Fruit fly (Drosophila melanogaster) whole organism, embryonic: ENCODE data around the gene CG7387.

Experiments
- ATbp ChIP-seq: fragments of 200-800 bp; sonication (Bioruptor generic); optimal IDR thresholded peaks from 2 replicates; lab custom pipeline; 2017; ENCODE audit warnings: missing biosample characterization, mild to moderate bottlenecking, missing genetic modification characterization, missing genetic modification reagents
- Adf1 ChIP-seq: fragments of 200-800 bp; sonication (Bioruptor generic); IDR thresholded peaks from 2 replicates; pipeline ENCODE4 v1.3.6; 2022; ENCODE audit warnings: missing biosample characterization, missing genetic modification characterization
- Aef1 ChIP-seq: fragments of 200-800 bp; sonication (Bioruptor generic); IDR thresholded peaks from 3 replicates; pipeline ENCODE4 v1.3.6; 2022; ENCODE audit warnings: missing biosample characterization, missing genetic modification characterization
- Atf6 ChIP-seq: fragments of 200-800 bp; sonication (Bioruptor generic); IDR thresholded peaks from 2 replicates; pipeline ENCODE4 v1.3.6; 2022; ENCODE audit warnings: missing biosample characterization, missing genetic modification characterization
- BEAF-32 ChIP-seq: fragments of 200-800 bp; sonication (Bioruptor generic); optimal IDR thresholded peaks from 3 replicates; lab custom pipeline; 2017; ENCODE audit warnings: missing biosample characterization, missing genetic modification characterization, mild to moderate bottlenecking, moderate library complexity, missing genetic modification reagents
- CG10267 ChIP-seq: fragments of 200-800 bp; sonication (Bioruptor generic); optimal IDR thresholded peaks from 2 replicates; lab custom pipeline; 2018; ENCODE audit warnings: missing biosample characterization, mild to moderate bottlenecking, missing genetic modification characterization, moderate library complexity
- CG11504 ChIP-seq: fragments of 200-800 bp; sonication (Bioruptor generic); optimal IDR thresholded peaks from 3 replicates; lab custom pipeline; 2019; ENCODE audit warnings: missing biosample characterization, mild to moderate bottlenecking, missing genetic modification characterization, moderate library complexity
- CG12219 ChIP-seq: fragments of 200-800 bp; sonication (Bioruptor generic); optimal IDR thresholded peaks from 3 replicates; lab custom pipeline; 2018; ENCODE audit warnings: missing biosample characterization, mild to moderate bottlenecking, missing genetic modification characterization
- CG1233 ChIP-seq: fragments of 200-800 bp; sonication (Bioruptor generic); optimal IDR thresholded peaks from 4 replicates; lab custom pipeline; 2018; ENCODE audit warnings: missing biosample characterization, mild to moderate bottlenecking, missing genetic modification characterization
- CG13296 ChIP-seq: fragments of 200-800 bp; sonication (Bioruptor generic); optimal IDR thresholded peaks from 3 replicates; lab custom pipeline; 2018; ENCODE audit warnings: missing biosample characterization, mild to moderate bottlenecking, missing genetic modification characterization
- CG14441 ChIP-seq: fragments of 200-800 bp; sonication (Bioruptor generic); IDR thresholded peaks from 2 replicates; pipeline ENCODE4 v1.3.6; 2022; ENCODE audit warnings: missing biosample characterization, missing genetic modification characterization
- CG14860 ChIP-seq: fragments of 200-800 bp; sonication (Bioruptor generic); IDR thresholded peaks from 3 replicates; pipeline ENCODE4 v1.3.6; 2022; ENCODE audit warnings: missing biosample characterization, missing genetic modification characterization; ENCODE audit not compliant: partially characterized antibody
- CG15601 ChIP-seq: fragments of 200-800 bp; sonication (Bioruptor generic); optimal IDR thresholded peaks from 3 replicates; lab custom pipeline; 2019; ENCODE audit warnings: missing biosample characterization, mild to moderate bottlenecking, missing genetic modification characterization, moderate library complexity
- CG17385 ChIP-seq: fragments of 200-800 bp; sonication (Bioruptor generic); optimal IDR thresholded peaks from 3 replicates; lab custom pipeline; 2018; ENCODE audit warnings: missing biosample characterization, mild to moderate bottlenecking, missing genetic modification characterization
- CG32532 ChIP-seq: fragments of 200-800 bp; sonication (Bioruptor generic); IDR thresholded peaks from 2 replicates; pipeline ENCODE4 v1.3.6; 2022; ENCODE audit warnings: missing biosample characterization, missing genetic modification characterization
- CG6654 ChIP-seq: fragments of 200-800 bp; sonication (Bioruptor generic); optimal IDR thresholded peaks from 2 replicates; lab custom pipeline; 2017; ENCODE audit warnings: missing biosample characterization, mild to moderate bottlenecking, missing genetic modification characterization
- CG6854 ChIP-seq: fragments of 200-800 bp; sonication (Bioruptor generic); optimal IDR thresholded peaks from 3 replicates; lab custom pipeline; 2017; ENCODE audit warnings: missing biosample characterization, mild to moderate bottlenecking, missing genetic modification characterization
- CG7556 ChIP-seq: fragments of 200-800 bp; sonication (Bioruptor generic); optimal IDR thresholded peaks from 2 replicates; lab custom pipeline; 2017; ENCODE audit warnings: missing biosample characterization, mild to moderate bottlenecking, missing genetic modification characterization
- CG7745 ChIP-seq: fragments of 200-800 bp; sonication (Bioruptor generic); optimal IDR thresholded peaks from 2 replicates; lab custom pipeline; 2018; ENCODE audit warnings: missing biosample characterization, mild to moderate bottlenecking, missing genetic modification characterization, moderate library complexity
- CG7839 ChIP-seq: fragments of 200-800 bp; sonication (Bioruptor generic); optimal IDR thresholded peaks from 3 replicates; lab custom pipeline; 2018; ENCODE audit warnings: missing biosample characterization, mild to moderate bottlenecking, missing genetic modification characterization, moderate library complexity
- CG9876 ChIP-seq: fragments of 200-800 bp; sonication (Bioruptor generic); optimal IDR thresholded peaks from 2 replicates; lab custom pipeline; 2016; ENCODE audit warnings: missing biosample characterization, missing genetic modification characterization
- Deaf1 ChIP-seq: fragments of 200-800 bp; optimal IDR thresholded peaks from 3 replicates; lab custom pipeline; 2019; ENCODE audit warnings: missing biosample characterization, mild to moderate bottlenecking, missing genetic modification characterization, moderate library complexity
- H15 ChIP-seq: fragments of 200-800 bp; sonication (Bioruptor generic); IDR thresholded peaks from 3 replicates; pipeline ENCODE4 v1.3.6; 2022; ENCODE audit warnings: missing biosample characterization, missing genetic modification characterization
- Hsf ChIP-seq: fragments of 200-800 bp; sonication (Bioruptor generic); optimal IDR thresholded peaks from 3 replicates; lab custom pipeline; 2016; ENCODE audit warnings: missing biosample characterization, missing genetic modification characterization
- Med ChIP-seq: fragments of 200-800 bp; sonication (Bioruptor generic); peaks from one replicate; lab custom pipeline; 2016; ENCODE audit warnings: missing biosample characterization, missing genetic modification characterization, mild to moderate bottlenecking, inconsistent platforms, moderate library complexity
- NC2α ChIP-seq: fragments of 200-800 bp; sonication (Bioruptor generic); optimal IDR thresholded peaks from 2 replicates; lab custom pipeline; 2016; ENCODE audit warnings: missing biosample characterization, missing genetic modification characterization
- Pdp1 ChIP-seq, 2 experiments: fragments of 200-800 bp; sonication (Bioruptor generic); optimal IDR thresholded peaks; 3 replicates each; lab custom pipeline; 2016; ENCODE audit warnings: missing biosample characterization in 2 of 2, missing genetic modification characterization in 2 of 2, mild to moderate bottlenecking in 1 of 2, moderate library complexity in 1 of 2
- Side ChIP-seq: fragments of 200-800 bp; sonication (Bioruptor generic); optimal IDR thresholded peaks from 2 replicates; lab custom pipeline; 2016; ENCODE audit warnings: missing biosample characterization, missing genetic modification characterization
- Trl ChIP-seq, 3 experiments: fragments of >200 bp in 2 of 3; fragments of 200-800 bp in 1 of 3; sonication (Bioruptor generic) in 1 of 3; optimal IDR thresholded peaks; 2 replicates in 1 of 3; 3 replicates in 2 of 3; lab custom pipeline; 2016 to 2017; ENCODE audit warnings: missing biosample characterization in 1 of 3, missing genetic modification characterization in 1 of 3
- bbx ChIP-seq: fragments of 200-800 bp; sonication (Bioruptor generic); IDR thresholded peaks from 2 replicates; pipeline ENCODE4 v1.3.6; 2022; ENCODE audit warnings: missing biosample characterization, missing genetic modification characterization; ENCODE audit not compliant: partially characterized antibody
- cg ChIP-seq: fragments of 200-800 bp; sonication (Bioruptor generic); optimal IDR thresholded peaks from 3 replicates; lab custom pipeline; 2019; ENCODE audit warnings: missing biosample characterization, mild to moderate bottlenecking, missing genetic modification characterization, moderate library complexity
- disco-r ChIP-seq: fragments of 200-800 bp; sonication (Bioruptor generic); optimal IDR thresholded peaks from 2 replicates; lab custom pipeline; 2016; ENCODE audit warnings: missing biosample characterization, missing genetic modification characterization
- dm ChIP-seq: fragments of 200-800 bp; sonication (Bioruptor generic); optimal IDR thresholded peaks from 3 replicates; lab custom pipeline; 2016; ENCODE audit warnings: missing biosample characterization, missing genetic modification characterization
- dmrt99B ChIP-seq: fragments of 200-800 bp; sonication (Bioruptor generic); optimal IDR thresholded peaks from 2 replicates; lab custom pipeline; 2018; ENCODE audit warnings: missing biosample characterization, mild to moderate bottlenecking, missing genetic modification characterization, moderate library complexity
- ewg ChIP-seq: fragments of 200-800 bp; sonication (Bioruptor generic); optimal IDR thresholded peaks from 3 replicates; lab custom pipeline; 2017; ENCODE audit warnings: mild to moderate bottlenecking, missing biosample characterization, missing genetic modification reagents, missing genetic modification characterization
- hth ChIP-seq: fragments of >200 bp; optimal IDR thresholded peaks from 2 replicates; lab custom pipeline; 2017; ENCODE audit warnings: inconsistent platforms
- jigr1 ChIP-seq: fragments of 200-800 bp; sonication (Bioruptor generic); IDR thresholded peaks from 3 replicates; pipeline ENCODE4 v1.3.6; 2022; ENCODE audit warnings: missing biosample characterization, missing genetic modification characterization
- ken ChIP-seq: fragments of 200-800 bp; sonication (Bioruptor generic); IDR thresholded peaks from 3 replicates; pipeline ENCODE4 v1.3.6; 2022; ENCODE audit warnings: missing biosample characterization, missing genetic modification characterization
- mam ChIP-seq: fragments of 200-800 bp; sonication (Bioruptor generic); optimal IDR thresholded peaks from 3 replicates; lab custom pipeline; 2016; ENCODE audit warnings: missing biosample characterization, missing genetic modification characterization
- mirr ChIP-seq: fragments of 200-800 bp; sonication (Bioruptor generic); optimal IDR thresholded peaks from 3 replicates; lab custom pipeline; 2018; ENCODE audit warnings: missing biosample characterization, mild to moderate bottlenecking, missing genetic modification characterization
- pb ChIP-seq: fragments of 200-800 bp; sonication (Bioruptor generic); optimal IDR thresholded peaks from 3 replicates; lab custom pipeline; 2016; ENCODE audit warnings: missing biosample characterization, missing genetic modification characterization
- pnt ChIP-seq: fragments of 200-800 bp; sonication (Bioruptor generic); optimal IDR thresholded peaks from 3 replicates; lab custom pipeline; 2016; ENCODE audit warnings: missing biosample characterization, missing genetic modification characterization
- pros ChIP-seq: fragments of 200-800 bp; sonication (Bioruptor generic); optimal IDR thresholded peaks from 3 replicates; lab custom pipeline; 2019; ENCODE audit warnings: missing biosample characterization, mild to moderate bottlenecking, missing genetic modification characterization, moderate library complexity
- pzg ChIP-seq: fragments of 200-800 bp; sonication (Bioruptor generic); optimal IDR thresholded peaks from 3 replicates; lab custom pipeline; 2018; ENCODE audit warnings: missing biosample characterization, mild to moderate bottlenecking, missing genetic modification characterization, moderate library complexity
- repo ChIP-seq: fragments of 200-800 bp; sonication (Bioruptor generic); optimal IDR thresholded peaks from 2 replicates; lab custom pipeline; 2016; ENCODE audit warnings: missing biosample characterization, missing genetic modification characterization
- schlank ChIP-seq: fragments of 200-800 bp; sonication (Bioruptor generic); optimal IDR thresholded peaks from 2 replicates; lab custom pipeline; 2018; ENCODE audit warnings: missing biosample characterization, mild to moderate bottlenecking, missing genetic modification characterization
- sd ChIP-seq: fragments of 200-800 bp; sonication (Bioruptor generic); optimal IDR thresholded peaks from 3 replicates; lab custom pipeline; 2018; ENCODE audit warnings: missing biosample characterization, mild to moderate bottlenecking, missing genetic modification characterization, moderate library complexity
- sug ChIP-seq: fragments of 200-800 bp; optimal IDR thresholded peaks from 2 replicates; lab custom pipeline; 2019; ENCODE audit warnings: missing biosample characterization, mild to moderate bottlenecking, missing genetic modification characterization, moderate library complexity
- wor ChIP-seq: fragments of 200-800 bp; sonication (Bioruptor generic); IDR thresholded peaks from 2 replicates; pipeline ENCODE4 v1.3.6; 2022; ENCODE audit warnings: missing biosample characterization, missing genetic modification characterization

Gene CG7387

dm6 chr3L:8158715-8159380 is 34.1 kb downstream of the CG7387 start, which contains the start of gene CG42445 (continued):
- no peak for TF ChIP-seq dm (GFP tag; lab: Kevin White, UChicago)
- no peak for TF ChIP-seq wor (GFP tag; lab: Robert Waterston, UW)
- no peak for TF ChIP-seq CG32532
- no peak for TF ChIP-seq Adf1 (GFP tag; lab: Robert Waterston, UW)
- TF ChIP-seq disco-r (GFP tag; lab: Kevin White, UChicago) = no peak
- TF ChIP-seq CG15601 (tag; lab: Kevin White, UChicago) = no peak
- no peak for TF ChIP-seq repo (GFP tag; lab: Kevin White, UChicago)
- TF ChIP-seq CG10267 (tag; lab: Kevin White, UChicago) = no peak
- no peak for TF ChIP-seq bbx (GFP tag; lab: Robert Waterston, UW)
- no peak for TF ChIP-seq ken (GFP tag; lab: Robert Waterston, UW)
- peak; percentile 61 for TF ChIP-seq CG17385 (GFP tag; lab: Kevin White, UChicago)
- TF ChIP-seq mirr (GFP tag; lab: Kevin White, UChicago) = no peak
- peak; percentile 10 for TF ChIP-seq pzg (GFP tag; lab: Kevin White, UChicago)
- no peak for TF ChIP-seq Med (GFP tag; lab: Kevin White, UChicago)
- TF ChIP-seq CG7556 (GFP tag; lab: Kevin White, UChicago) = no peak
- no peak for TF ChIP-seq hth (lab: Kevin White, UChicago)
- TF ChIP-seq CG1233 = no peak
- no peak for TF ChIP-seq H15
- TF ChIP-seq cg (GFP tag; lab: Kevin White, UChicago) = no peak
- TF ChIP-seq CG7745 = no peak
- no peak for TF ChIP-seq pb

- no peak for TF ChIP-seq Hsf
- TF ChIP-seq ewg (GFP tag; lab: Kevin White, UChicago) = no peak
- no peak for TF ChIP-seq Trl (optimal IDR thresholded peaks at IDR 0.05; lab: Kevin White, UChicago)
- TF ChIP-seq Trl (GFP tag; optimal IDR thresholded peaks at IDR 0.05; lab: Kevin White, UChicago) = no peak
- TF ChIP-seq dmrt99B = no peak
- no peak for TF ChIP-seq dm (GFP tag; lab: Kevin White, UChicago)
- TF ChIP-seq CG7839 (tag; lab: Kevin White, UChicago) = no peak
- TF ChIP-seq CG12219 = no peak
- TF ChIP-seq sug (tag; lab: Kevin White, UChicago) = no peak
- no peak for TF ChIP-seq sd (tag; lab: Kevin White, UChicago)
- TF ChIP-seq Atf6 (GFP tag; lab: Robert Waterston, UW) = no peak
- TF ChIP-seq NC2α (GFP tag; lab: Kevin White, UChicago) = no peak
- TF ChIP-seq ATbp = no peak
- TF ChIP-seq pnt (GFP tag; lab: Kevin White, UChicago) = no peak
- TF ChIP-seq CG13296 (GFP tag; lab: Kevin White, UChicago) = no peak
- TF ChIP-seq schlank (tag; lab: Kevin White, UChicago) = no peak
These were observed 35.8 kb downstream of the CG7387 start for dm6 chr3L:8157079-8157478.

- TF ChIP-seq jigr1 (no peak), Side (GFP tag; lab: Kevin White, UChicago) (no peak), CG6854 (GFP tag; lab: Kevin White, UChicago) (no peak), Deaf1 (tag; lab: Kevin White, UChicago) (no peak), dmrt99B (peak; percentile 29), Pdp1 (GFP tag; optimal IDR thresholded peaks at IDR 0.05; lab: Kevin White, UChicago) (no peak), CG14860 (no peak), CG14441 (GFP tag; lab: Robert Waterston, UW) (peak; percentile 48; the same call in 1 of the 2 replicates), CG6654 (GFP tag; lab: Kevin White, UChicago) (no peak), CG9876 (GFP tag; lab: Kevin White, UChicago) (no peak), BEAF-32 (GFP tag; lab: Kevin White, UChicago) (no peak), mam (GFP tag; lab: Kevin White, UChicago) (no peak), pros (GFP tag; lab: Kevin White, UChicago) (no peak), CG11504 (tag; lab: Kevin White, UChicago) (peak; percentile 12), Aef1 (no peak)
These were observed 36.7 kb downstream of the CG7387 start for dm6 chr3L:8156199-8156598.
